Worm (Caenorhabditis elegans): ENCODE measurements around the gene F08D12.12.

- TF ChIP-seq pha-4 (tag; optimal IDR thresholded peaks at IDR 0.05) (no peak), nhr-237 (tag; optimal IDR thresholded peaks at IDR 0.05) (no peak), unc-39 (tag; optimal IDR thresholded peaks at IDR 0.05) (no peak), elt-1 (tag; optimal IDR thresholded peaks at IDR 0.05; ENCODE audit: borderline replicate concordance, insufficient read depth) (no peak), flh-1 (GFP tag; optimal IDR thresholded peaks at IDR 0.05) (no peak), tbx-8 (GFP tag; optimal IDR thresholded peaks at IDR 0.05) (no peak), unc-62 (GFP tag; optimal IDR thresholded peaks at IDR 0.05) (no peak), lin-13 (tag; optimal IDR thresholded peaks at IDR 0.05) (no peak), mep-1 (tag; optimal IDR thresholded peaks at IDR 0.05) (no peak), sem-2 (GFP tag; optimal IDR thresholded peaks at IDR 0.05) (no peak)
Measured at ce11 chrII:2757954-2758353, 28.9 kb downstream of the F08D12.12 start, which contains the start of gene F29A7.8.
